Fruit fly (Drosophila melanogaster): ENCODE data around the gene CG14455.

Gene CG14455

DNA sequence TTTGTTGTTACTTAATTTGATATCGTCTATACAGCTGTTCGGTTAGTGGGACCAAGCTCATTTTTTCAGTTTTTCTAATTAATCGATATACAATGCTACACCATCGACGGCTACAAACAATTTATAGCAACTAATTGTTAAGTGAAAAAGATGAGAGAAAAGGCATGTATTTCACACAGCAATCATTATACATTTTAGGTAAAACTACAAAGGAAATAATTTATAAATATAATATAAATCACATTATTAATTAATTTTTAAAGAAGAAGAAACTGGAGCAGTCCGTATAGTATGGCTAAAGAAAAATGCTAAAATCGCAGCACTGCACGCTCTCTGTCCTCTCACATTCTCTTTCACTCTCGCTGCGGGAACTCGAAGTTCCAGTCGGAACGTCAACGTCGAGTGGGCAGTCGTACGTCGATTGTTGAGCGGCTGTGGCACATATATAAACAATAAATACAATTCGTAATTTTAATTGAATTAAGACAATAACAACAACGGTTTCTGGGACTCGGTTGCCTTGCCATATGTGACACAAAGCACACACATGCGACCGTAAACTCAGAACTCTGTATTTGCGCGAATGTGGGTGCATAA lies 41.0 kb upstream of the CG14455 start, which contains the start of the genes CG14450 and CG11367 (continued):
- TF ChIP-seq crp (GFP tag; optimal IDR thresholded peaks at IDR 0.05) (peak; percentile 43 to 92), Doc2 (GFP tag; IDR thresholded peaks at IDR 0.05) (no peak), CG32532 (GFP tag; IDR thresholded peaks at IDR 0.05) (no peak; the same call in 1 of the 2 replicates), cas (GFP tag; IDR thresholded peaks at IDR 0.05) (no peak), pros (GFP tag; optimal IDR thresholded peaks at IDR 0.05) (no peak), Bgb (GFP tag; IDR thresholded peaks at IDR 0.05; ENCODE audit: partially characterized antibody) (no peak), kay (GFP tag; optimal IDR thresholded peaks at IDR 0.05) (no peak), Vsx1 (GFP tag; optimal IDR thresholded peaks at IDR 0.05) (no peak), chm (GFP tag; IDR thresholded peaks at IDR 0.05) (no peak), GATAe (GFP tag; conservative IDR thresholded peaks at IDR 0.05) (no peak), CG1647 (GFP tag; optimal IDR thresholded peaks at IDR 0.05) (no peak), tin (GFP tag; optimal IDR thresholded peaks at IDR 0.05) (no peak), crc (GFP tag; optimal IDR thresholded peaks at IDR 0.05) (no peak), CG13624 (GFP tag; optimal IDR thresholded peaks at IDR 0.05) (no peak), klu (GFP tag; IDR thresholded peaks at IDR 0.05) (no peak), Meics (GFP tag; optimal IDR thresholded peaks at IDR 0.05) (peak; percentile 18), Ets97D (GFP tag; optimal IDR thresholded peaks at IDR 0.05) (no peak), CG13287 (GFP tag; IDR thresholded peaks at IDR 0.05; ENCODE audit: partially characterized antibody) (peak; percentile 79), CG9797 (GFP tag; optimal IDR thresholded peaks at IDR 0.05) (peak; percentile 66), gt (GFP tag; IDR thresholded peaks at IDR 0.05) (no peak), CG15601 (tag; optimal IDR thresholded peaks at IDR 0.05) (peak; percentile 34), ac (GFP tag; optimal IDR thresholded peaks at IDR 0.05) (no peak), CG6791 (GFP tag; IDR thresholded peaks at IDR 0.05; ENCODE audit: partially characterized antibody) (no peak), CG10979 (tag; optimal IDR thresholded peaks at IDR 0.05) (no peak), onecut (GFP tag; IDR thresholded peaks at IDR 0.05) (no peak; the same call in 1 of the 2 replicates), Hand (GFP tag; optimal IDR thresholded peaks at IDR 0.05) (no peak), bigmax (GFP tag; optimal IDR thresholded peaks at IDR 0.05) (no peak), CG3281 (GFP tag; optimal IDR thresholded peaks at IDR 0.05) (no peak), dimm (GFP tag; IDR thresholded peaks at IDR 0.05) (no peak), BEAF-32 (GFP tag; optimal IDR thresholded peaks at IDR 0.05) (peak; percentile 75), ems (GFP tag; optimal IDR thresholded peaks at IDR 0.05) (no peak), Spps (tag; optimal IDR thresholded peaks at IDR 0.05) (no peak), btn (GFP tag; optimal IDR thresholded peaks at IDR 0.05) (no peak), usp (GFP tag; optimal IDR thresholded peaks at IDR 0.05) (no peak), lilli (GFP tag; optimal IDR thresholded peaks at IDR 0.05) (no peak), CG7372 (GFP tag; IDR thresholded peaks at IDR 0.05) (no peak), fd64A (GFP tag; optimal IDR thresholded peaks at IDR 0.05) (no peak), Ptx1 (GFP tag; IDR thresholded peaks at IDR 0.05) (no peak), CG12391 (tag; optimal IDR thresholded peaks at IDR 0.05) (peak; percentile 68), hb (GFP tag; IDR thresholded peaks at IDR 0.05; ENCODE audit: partially characterized antibody) (no peak), peb (GFP tag; IDR thresholded peaks at IDR 0.05) (no peak), abd-A (tag; optimal IDR thresholded peaks at IDR 0.05) (no peak), toy (GFP tag; IDR thresholded peaks at IDR 0.05) (no peak), CG4328 (GFP tag; optimal IDR thresholded peaks at IDR 0.05) (no peak), pb (GFP tag; optimal IDR thresholded peaks at IDR 0.05) (no peak), CG11398 (GFP tag; optimal IDR thresholded peaks at IDR 0.05) (no peak), Trl (optimal IDR thresholded peaks at IDR 0.05) (peak; percentile 86 to 91), Trl (GFP tag; optimal IDR thresholded peaks at IDR 0.05) (peak; percentile 0), dm (GFP tag; optimal IDR thresholded peaks at IDR 0.05) (no peak), Side (GFP tag; optimal IDR thresholded peaks at IDR 0.05) (no peak), CG4404 (GFP tag; IDR thresholded peaks at IDR 0.05) (no peak), Atf-2 (GFP tag; optimal IDR thresholded peaks at IDR 0.05) (no peak)
